Fruit fly (Drosophila melanogaster) whole organism, embryonic: ENCODE results near the gene Mtl.

Experiments used
- ATbp ChIP-seq: fragments of 200-800 bp; sonication (Bioruptor generic); optimal IDR thresholded peaks from 2 replicates; lab custom pipeline; 2017; ENCODE audit warnings: missing biosample characterization, mild to moderate bottlenecking, missing genetic modification characterization, missing genetic modification reagents
- Aef1 ChIP-seq: fragments of 200-800 bp; sonication (Bioruptor generic); IDR thresholded peaks from 3 replicates; pipeline ENCODE4 v1.3.6; 2022; ENCODE audit warnings: missing biosample characterization, missing genetic modification characterization
- Bdp1 ChIP-seq: fragments of 200-800 bp; sonication (Bioruptor generic); optimal IDR thresholded peaks from 3 replicates; lab custom pipeline; 2016; ENCODE audit warnings: missing biosample characterization, missing genetic modification characterization
- Blimp-1 ChIP-seq: fragments of 200-800 bp; sonication (Bioruptor generic); optimal IDR thresholded peaks from 3 replicates; lab custom pipeline; 2018; ENCODE audit warnings: missing biosample characterization, missing genetic modification characterization, mild to moderate bottlenecking, moderate library complexity, missing genetic modification reagents
- CG10462 ChIP-seq: fragments of 200-800 bp; sonication (Bioruptor generic); optimal IDR thresholded peaks from 2 replicates; lab custom pipeline; 2016; ENCODE audit warnings: missing biosample characterization, missing genetic modification characterization
- CG10565 ChIP-seq: fragments of 200-800 bp; sonication (Bioruptor generic); optimal IDR thresholded peaks from 3 replicates; lab custom pipeline; 2016; ENCODE audit warnings: missing biosample characterization, mild to moderate bottlenecking, missing genetic modification characterization
- CG12299 ChIP-seq: fragments of 200-800 bp; sonication (Bioruptor generic); optimal IDR thresholded peaks from 2 replicates; lab custom pipeline; 2018; ENCODE audit warnings: missing biosample characterization, mild to moderate bottlenecking, missing genetic modification characterization
- CG15601 ChIP-seq: fragments of 200-800 bp; sonication (Bioruptor generic); optimal IDR thresholded peaks from 3 replicates; lab custom pipeline; 2019; ENCODE audit warnings: missing biosample characterization, mild to moderate bottlenecking, missing genetic modification characterization, moderate library complexity
- CG1603 ChIP-seq: fragments of 200-800 bp; sonication (Bioruptor generic); optimal IDR thresholded peaks from 2 replicates; lab custom pipeline; 2019; ENCODE audit warnings: missing biosample characterization, mild to moderate bottlenecking, missing genetic modification characterization, moderate library complexity
- CG18262 ChIP-seq: fragments of 200-800 bp; optimal IDR thresholded peaks from 3 replicates; lab custom pipeline; 2019; ENCODE audit warnings: missing biosample characterization, mild to moderate bottlenecking, missing genetic modification characterization, moderate library complexity
- CG18476 ChIP-seq: fragments of 200-800 bp; sonication (Bioruptor generic); optimal IDR thresholded peaks from 2 replicates; lab custom pipeline; 2016; ENCODE audit warnings: missing biosample characterization, mild to moderate bottlenecking, missing genetic modification characterization
- CG31224 ChIP-seq: fragments of 200-800 bp; sonication (Bioruptor generic); IDR thresholded peaks from 2 replicates; pipeline ENCODE4 v1.3.6; 2022; ENCODE audit warnings: missing biosample characterization, missing genetic modification characterization
- CG32772 ChIP-seq: fragments of 200-800 bp; sonication (Bioruptor generic); IDR thresholded peaks from 2 replicates; pipeline ENCODE4 v1.3.6; 2022; ENCODE audit warnings: missing biosample characterization, missing genetic modification characterization
- CG4360 ChIP-seq: fragments of 200-800 bp; sonication (Bioruptor generic); IDR thresholded peaks from 2 replicates; pipeline ENCODE4 v1.3.6; 2022; ENCODE audit warnings: missing biosample characterization, missing genetic modification characterization
- CG43689 ChIP-seq: fragments of 200-800 bp; sonication (Bioruptor generic); IDR thresholded peaks from 2 replicates; pipeline ENCODE4 v1.3.6; 2022; ENCODE audit warnings: missing biosample characterization, missing genetic modification characterization
- CG4707 ChIP-seq: fragments of 200-800 bp; sonication (Bioruptor generic); optimal IDR thresholded peaks from 2 replicates; lab custom pipeline; 2018; ENCODE audit warnings: missing biosample characterization, mild to moderate bottlenecking, missing genetic modification characterization, moderate library complexity
- CG7357 ChIP-seq: fragments of 200-800 bp; sonication (Bioruptor generic); IDR thresholded peaks from 3 replicates; pipeline ENCODE4 v1.3.6; 2022; ENCODE audit warnings: missing biosample characterization, missing genetic modification characterization
- CG8290 ChIP-seq, 3 experiments: fragments of 200-800 bp; sonication (Bioruptor generic); optimal IDR thresholded peaks; 2 replicates each; lab custom pipeline; 2016 to 2019; ENCODE audit warnings: missing biosample characterization in 3 of 3, missing genetic modification characterization in 3 of 3, mild to moderate bottlenecking in 2 of 3, moderate library complexity in 1 of 3
- CG9215 ChIP-seq: fragments of 200-800 bp; sonication (Bioruptor generic); IDR thresholded peaks from 2 replicates; pipeline ENCODE4 v1.3.6; 2022; ENCODE audit warnings: missing biosample characterization, missing genetic modification characterization
- Camta ChIP-seq: fragments of 200-800 bp; sonication (Bioruptor generic); optimal IDR thresholded peaks from 2 replicates; lab custom pipeline; 2016; ENCODE audit warnings: missing biosample characterization, missing genetic modification characterization
- Chrac-16 ChIP-seq: fragments of 200-800 bp; sonication (Bioruptor generic); optimal IDR thresholded peaks from 3 replicates; lab custom pipeline; 2016; ENCODE audit warnings: missing biosample characterization, missing genetic modification characterization
- Deaf1 ChIP-seq: fragments of 200-800 bp; optimal IDR thresholded peaks from 3 replicates; lab custom pipeline; 2019; ENCODE audit warnings: missing biosample characterization, mild to moderate bottlenecking, missing genetic modification characterization, moderate library complexity
- Eip74EF ChIP-seq, 2 experiments: fragments of 200-800 bp in 1 of 2; fragments of >200 bp in 1 of 2; sonication (Bioruptor generic) in 1 of 2; optimal IDR thresholded peaks; 2 replicates each; lab custom pipeline; 2017 to 2019; ENCODE audit warnings: missing biosample characterization in 2 of 2, missing genetic modification characterization in 2 of 2, mild to moderate bottlenecking in 1 of 2, moderate library complexity in 1 of 2
- GATAe ChIP-seq: fragments of 200-800 bp; sonication (Bioruptor generic); conservative IDR thresholded peaks from 2 replicates; pipeline ENCODE4 v1.3.6; 2022; ENCODE audit warnings: missing biosample characterization, missing genetic modification characterization
- Gug ChIP-seq: fragments of 200-800 bp; sonication (Bioruptor generic); IDR thresholded peaks from 4 replicates; pipeline ENCODE4 v1.3.6; 2022; ENCODE audit warnings: missing biosample characterization, missing genetic modification characterization
- H15 ChIP-seq: fragments of 200-800 bp; sonication (Bioruptor generic); IDR thresholded peaks from 3 replicates; pipeline ENCODE4 v1.3.6; 2022; ENCODE audit warnings: missing biosample characterization, missing genetic modification characterization
- HLH4C ChIP-seq: fragments of 200-800 bp; sonication (Bioruptor generic); IDR thresholded peaks from 3 replicates; pipeline ENCODE4 v1.3.6; 2022; ENCODE audit warnings: missing biosample characterization, missing genetic modification characterization; ENCODE audit not compliant: partially characterized antibody
- Hr51 ChIP-seq, 2 experiments: fragments of 200-800 bp; sonication (Bioruptor generic); optimal IDR thresholded peaks; 2 replicates in 1 of 2; 3 replicates in 1 of 2; lab custom pipeline; 2016 to 2018; ENCODE audit warnings: missing biosample characterization in 2 of 2, missing genetic modification characterization in 2 of 2, mild to moderate bottlenecking in 1 of 2, moderate library complexity in 1 of 2
- NFAT ChIP-seq: fragments of 200-800 bp; sonication (Bioruptor generic); IDR thresholded peaks from 2 replicates; pipeline ENCODE4 v1.3.6; 2022; ENCODE audit warnings: missing biosample characterization, missing genetic modification characterization
- Oaz ChIP-seq: fragments of 200-800 bp; sonication (Bioruptor generic); IDR thresholded peaks from 2 replicates; pipeline ENCODE4 v1.3.6; 2022; ENCODE audit warnings: missing biosample characterization, missing genetic modification characterization
- PHDP ChIP-seq: fragments of 200-800 bp; sonication (Bioruptor generic); optimal IDR thresholded peaks from 3 replicates; lab custom pipeline; 2018; ENCODE audit warnings: missing biosample characterization, mild to moderate bottlenecking, missing genetic modification characterization, moderate library complexity
- Sry-δ ChIP-seq: fragments of 200-800 bp; sonication (Bioruptor generic); optimal IDR thresholded peaks from 2 replicates; lab custom pipeline; 2016; ENCODE audit warnings: missing biosample characterization, missing genetic modification characterization
- Ssrp ChIP-seq: fragments of 200-800 bp; sonication (Bioruptor generic); optimal IDR thresholded peaks from 2 replicates; lab custom pipeline; 2018; ENCODE audit warnings: missing biosample characterization, mild to moderate bottlenecking, missing genetic modification characterization, moderate library complexity
- br ChIP-seq: fragments of >200 bp; optimal IDR thresholded peaks from 2 replicates; lab custom pipeline; 2017
- fd102C ChIP-seq: fragments of 200-800 bp; sonication (Bioruptor generic); optimal IDR thresholded peaks from 2 replicates; lab custom pipeline; 2018; ENCODE audit warnings: missing biosample characterization, mild to moderate bottlenecking, missing genetic modification characterization, moderate library complexity
- fd96Cb ChIP-seq: fragments of 200-800 bp; sonication (Bioruptor generic); optimal IDR thresholded peaks from 2 replicates; lab custom pipeline; 2018; ENCODE audit warnings: missing biosample characterization, mild to moderate bottlenecking, missing genetic modification characterization, moderate library complexity
- gsb ChIP-seq: fragments of 200-800 bp; sonication (Bioruptor generic); IDR thresholded peaks from 2 replicates; pipeline ENCODE4 v1.3.6; 2022; ENCODE audit warnings: missing biosample characterization, missing genetic modification characterization
- gsb-n ChIP-seq: fragments of 200-800 bp; sonication (Bioruptor generic); optimal IDR thresholded peaks from 3 replicates; lab custom pipeline; 2018; ENCODE audit warnings: missing biosample characterization, mild to moderate bottlenecking, missing genetic modification characterization
- jigr1 ChIP-seq: fragments of 200-800 bp; sonication (Bioruptor generic); IDR thresholded peaks from 3 replicates; pipeline ENCODE4 v1.3.6; 2022; ENCODE audit warnings: missing biosample characterization, missing genetic modification characterization
- knrl ChIP-seq: fragments of 200-800 bp; sonication (Bioruptor generic); IDR thresholded peaks from 3 replicates; pipeline ENCODE4 v1.3.6; 2022; ENCODE audit warnings: missing biosample characterization, missing genetic modification characterization; ENCODE audit not compliant: partially characterized antibody
- mirr ChIP-seq: fragments of 200-800 bp; sonication (Bioruptor generic); optimal IDR thresholded peaks from 3 replicates; lab custom pipeline; 2018; ENCODE audit warnings: missing biosample characterization, mild to moderate bottlenecking, missing genetic modification characterization
- oc ChIP-seq: fragments of 200-800 bp; sonication (Bioruptor generic); optimal IDR thresholded peaks from 2 replicates; lab custom pipeline; 2018; ENCODE audit warnings: missing biosample characterization, mild to moderate bottlenecking, missing genetic modification characterization, moderate library complexity
- pum ChIP-seq: fragments of 200-800 bp; sonication (Bioruptor generic); optimal IDR thresholded peaks from 2 replicates; lab custom pipeline; 2016; ENCODE audit warnings: missing biosample characterization, missing genetic modification characterization
- ranshi ChIP-seq: fragments of 200-800 bp; sonication (Bioruptor generic); IDR thresholded peaks from 2 replicates; pipeline ENCODE4 v1.3.6; 2022; ENCODE audit warnings: missing biosample characterization, missing genetic modification characterization
- sc ChIP-seq, 3 experiments: fragments of >200 bp in 2 of 3; fragments of 200-800 bp in 1 of 3; sonication (Bioruptor generic) in 1 of 3; optimal IDR thresholded peaks; 2 replicates in 2 of 3; 3 replicates in 1 of 3; lab custom pipeline; 2017; ENCODE audit warnings: mild to moderate bottlenecking in 1 of 3, missing biosample characterization in 1 of 3, missing genetic modification characterization in 1 of 3, missing genetic modification reagents in 1 of 3
- sob ChIP-seq: fragments of 200-800 bp; sonication (Bioruptor generic); IDR thresholded peaks from 2 replicates; pipeline ENCODE4 v1.3.6; 2022; ENCODE audit warnings: missing biosample characterization, missing genetic modification characterization
- stc ChIP-seq: fragments of 200-800 bp; sonication (Bioruptor generic); IDR thresholded peaks from 2 replicates; pipeline ENCODE4 v1.3.6; 2022; ENCODE audit warnings: missing biosample characterization, missing genetic modification characterization
- tgo ChIP-seq: fragments of 200-800 bp; sonication (Bioruptor generic); IDR thresholded peaks from 3 replicates; pipeline ENCODE4 v1.3.6; 2022; ENCODE audit warnings: missing biosample characterization, missing genetic modification characterization
- vfl ChIP-seq: fragments of 200-800 bp; sonication (Bioruptor generic); optimal IDR thresholded peaks from 2 replicates; lab custom pipeline; 2016; ENCODE audit warnings: missing biosample characterization, missing genetic modification characterization

The Mtl gene

dm6 chr3R:27636010-27636584 is at the start of gene Mtl, which contains the start of gene CG5611 (continued):
- TF ChIP-seq CG10565 (peak; percentile 97), CG12299 (peak; percentile 99), Ssrp (tag; lab: Kevin White, UChicago) (peak; percentile 100), fd102C (GFP tag; lab: Kevin White, UChicago) (peak; percentile 97), CG32772 (GFP tag; lab: Robert Waterston, UW) (peak; percentile 100), Deaf1 (tag; lab: Kevin White, UChicago) (peak; percentile 91), CG4360 (GFP tag; lab: Robert Waterston, UW) (peak; percentile 94), CG43689 (GFP tag; lab: Robert Waterston, UW) (peak; percentile 100), CG18476 (GFP tag; lab: Kevin White, UChicago) (peak; percentile 99), knrl (GFP tag; lab: Robert Waterston, UW) (peak; percentile 44; the same call in 1 of the 3 replicates), Hr51 (GFP tag; optimal IDR thresholded peaks at IDR 0.05; lab: Kevin White, UChicago) (peak; percentile 98 to 100), CG15601 (tag; lab: Kevin White, UChicago) (peak; percentile 99), ranshi (peak; percentile 100), NFAT (peak; percentile 100), mirr (peak; percentile 99), CG1603 (tag; lab: Kevin White, UChicago) (peak; percentile 99), tgo (GFP tag; lab: Robert Waterston, UW) (peak; percentile 100), Eip74EF (GFP tag; optimal IDR thresholded peaks at IDR 0.05; lab: Kevin White, UChicago) (peak in 1 of 2 experiments; percentile 99), Oaz (GFP tag; lab: Robert Waterston, UW) (peak; percentile 100), CG9215 (GFP tag; lab: Robert Waterston, UW) (peak; percentile 99), pum (GFP tag; lab: Kevin White, UChicago) (peak; percentile 97), Sry-δ (peak; percentile 69), PHDP (tag; lab: Kevin White, UChicago) (peak; percentile 100), vfl (GFP tag; lab: Kevin White, UChicago) (peak; percentile 99), CG18262 (peak; percentile 100), GATAe (GFP tag; lab: Robert Waterston, UW) (peak; percentile 99), CG10462 (GFP tag; lab: Kevin White, UChicago) (peak; percentile 99), jigr1 (GFP tag; lab: Robert Waterston, UW) (peak; percentile 100), ATbp (GFP tag; lab: Kevin White, UChicago) (peak; percentile 99), Aef1 (GFP tag; lab: Robert Waterston, UW) (peak; percentile 100), Blimp-1 (GFP tag; lab: Kevin White, UChicago) (peak; percentile 99), Chrac-16 (GFP tag; lab: Kevin White, UChicago) (peak; percentile 100), gsb-n (tag; lab: Kevin White, UChicago) (peak; percentile 100), sob (GFP tag; lab: Robert Waterston, UW) (peak; percentile 100), stc (GFP tag; lab: Robert Waterston, UW) (peak; percentile 100), Gug (GFP tag; lab: Robert Waterston, UW) (peak; percentile 99), CG7357 (GFP tag; lab: Robert Waterston, UW) (peak; percentile 99), gsb (peak; percentile 100), CG31224 (GFP tag; lab: Robert Waterston, UW) (peak; percentile 99), oc (tag; lab: Kevin White, UChicago) (peak; percentile 100), fd96Cb (tag; lab: Kevin White, UChicago) (peak; percentile 100), Bdp1 (GFP tag; lab: Kevin White, UChicago) (peak; percentile 93), sc (optimal IDR thresholded peaks at IDR 0.05; lab: Kevin White, UChicago) (no peak), sc (GFP tag; optimal IDR thresholded peaks at IDR 0.05; lab: Kevin White, UChicago) (peak; percentile 99), H15 (GFP tag; lab: Robert Waterston, UW) (peak; percentile 100), HLH4C (GFP tag; lab: Robert Waterston, UW) (0 out of 3 replicates have a peak, but pooled peaks have one; percentile 10), CG4707 (GFP tag; lab: Kevin White, UChicago) (peak; percentile 97), CG8290 (GFP tag; optimal IDR thresholded peaks at IDR 0.05; lab: Kevin White, UChicago) (peak; percentile 99), CG8290 (tag; optimal IDR thresholded peaks at IDR 0.05; lab: Kevin White, UChicago) (peak; percentile 97 to 99), Camta (GFP tag; lab: Kevin White, UChicago) (peak; percentile 99), br (lab: Kevin White, UChicago) (no peak)
